Worm (Caenorhabditis elegans) whole organism, young adult: Measurements from ENCODE around the gene gtap-2.

Source experiments
- B0336.3 ChIP-seq: fragments of 200-800 bp; sonication (Bioruptor generic); IDR thresholded peaks from 2 replicates; pipeline ENCODE4 v1.3.6; 2022; ENCODE audit warnings: missing genetic modification characterization, missing compliant biosample characterization
- C17E4.6 ChIP-seq: fragments of 200-800 bp; sonication (Bioruptor generic); IDR thresholded peaks from 2 replicates; pipeline ENCODE4 v1.3.6; 2022; ENCODE audit warnings: missing genetic modification reagents, missing genetic modification characterization, missing compliant biosample characterization
- D2030.7 ChIP-seq: fragments of 200-800 bp; sonication (Bioruptor generic); IDR thresholded peaks from 2 replicates; pipeline ENCODE4 v1.3.6; 2022; ENCODE audit warnings: missing genetic modification reagents, missing genetic modification characterization, missing compliant biosample characterization
- F22D6.2 ChIP-seq: sonication (generic microtip); optimal IDR thresholded peaks from 2 replicates; lab custom pipeline; 2016; ENCODE audit warnings: mild to moderate bottlenecking, missing genetic modification characterization, missing compliant biosample characterization
- F49E8.2 ChIP-seq: sonication (generic microtip); optimal IDR thresholded peaks from 3 replicates; lab custom pipeline; 2017; ENCODE audit warnings: missing genetic modification characterization, mild to moderate bottlenecking, missing compliant biosample characterization, antibody characterized with exemption, moderate library complexity; ENCODE audit not compliant: insufficient read depth
- K11D2.4 ChIP-seq: fragments of 200-800 bp; sonication (Bioruptor generic); IDR thresholded peaks from 2 replicates; pipeline ENCODE4 v1.3.6; 2022; ENCODE audit warnings: missing genetic modification reagents, missing genetic modification characterization, missing compliant biosample characterization
- T07F8.4 ChIP-seq: sonication (generic microtip); optimal IDR thresholded peaks from 2 replicates; lab custom pipeline; 2016; ENCODE audit warnings: mild to moderate bottlenecking, missing genetic modification characterization, moderate library complexity, missing compliant biosample characterization
- Y67H2A.10 ChIP-seq: fragments of 200-800 bp; sonication (Bioruptor generic); conservative IDR thresholded peaks from 2 replicates; pipeline ENCODE4 v1.3.6; 2022; ENCODE audit warnings: missing genetic modification reagents, missing genetic modification characterization, missing compliant biosample characterization
- akir-1 ChIP-seq: fragments of 200-800 bp; sonication (Bioruptor generic); optimal IDR thresholded peaks from 2 replicates; lab custom pipeline; 2018; ENCODE audit warnings: mild to moderate bottlenecking, missing genetic modification characterization, moderate library complexity, missing compliant biosample characterization
- aptf-2 ChIP-seq: fragments of 200-800 bp; sonication (Bioruptor generic); conservative IDR thresholded peaks from 2 replicates; pipeline ENCODE4 v1.3.6; 2022; ENCODE audit warnings: missing genetic modification reagents, missing genetic modification characterization, missing compliant biosample characterization
- attf-5 ChIP-seq: fragments of 200-800 bp; sonication (Bioruptor generic); optimal IDR thresholded peaks from 2 replicates; lab custom pipeline; 2018; ENCODE audit warnings: mild to moderate bottlenecking, missing genetic modification characterization, missing compliant biosample characterization
- bed-1 ChIP-seq: fragments of 200-800 bp; sonication (Bioruptor generic); IDR thresholded peaks from 2 replicates; pipeline ENCODE4 v1.3.6; 2022; ENCODE audit warnings: missing genetic modification reagents, missing genetic modification characterization, missing compliant biosample characterization
- bed-2 ChIP-seq: fragments of 200-800 bp; sonication (Bioruptor generic); IDR thresholded peaks from 2 replicates; pipeline ENCODE4 v1.3.6; 2022; ENCODE audit warnings: missing genetic modification reagents, missing genetic modification characterization, missing compliant biosample characterization
- cebp-1 ChIP-seq, 2 experiments: fragments of 200-800 bp in 1 of 2; sonication (Bioruptor generic) in 1 of 2; sonication (generic microtip) in 1 of 2; IDR thresholded peaks in 1 of 2; optimal IDR thresholded peaks in 1 of 2; 2 replicates each; pipeline versions ENCODE4 v1.3.6 to Lab custom; 2017 to 2022; ENCODE audit warnings: missing compliant biosample characterization in 2 of 2, missing genetic modification characterization in 2 of 2, mild to moderate bottlenecking in 1 of 2, missing genetic modification reagents in 1 of 2, moderate library complexity in 1 of 2
- ceh-40 ChIP-seq: fragments of 200-800 bp; sonication (Bioruptor generic); IDR thresholded peaks from 2 replicates; pipeline ENCODE4 v1.3.6; 2022; ENCODE audit warnings: missing genetic modification characterization, missing compliant biosample characterization
- ceh-91 ChIP-seq: fragments of 200-800 bp; sonication (Bioruptor generic); IDR thresholded peaks from 2 replicates; pipeline ENCODE4 v1.3.6; 2022; ENCODE audit warnings: missing genetic modification reagents, missing genetic modification characterization, missing compliant biosample characterization
- chd-7 ChIP-seq: sonication (generic microtip); optimal IDR thresholded peaks from 2 replicates; lab custom pipeline; 2016; ENCODE audit warnings: mild to moderate bottlenecking, missing genetic modification characterization, moderate library complexity, missing compliant biosample characterization
- dox-1 ChIP-seq: fragments of 200-800 bp; sonication (Bioruptor generic); IDR thresholded peaks from 2 replicates; pipeline ENCODE4 v1.3.6; 2022; ENCODE audit warnings: missing genetic modification reagents, missing genetic modification characterization, missing compliant biosample characterization
- dpff-1 ChIP-seq: sonication (generic microtip); optimal IDR thresholded peaks from 2 replicates; lab custom pipeline; 2017; ENCODE audit warnings: mild to moderate bottlenecking, missing genetic modification characterization, missing compliant biosample characterization
- egl-18 ChIP-seq: fragments of 200-800 bp; sonication (Bioruptor generic); IDR thresholded peaks from 2 replicates; pipeline ENCODE4 v1.3.6; 2022; ENCODE audit warnings: missing genetic modification reagents, missing genetic modification characterization, missing compliant biosample characterization
- egl-44 ChIP-seq: fragments of 200-800 bp; sonication (Bioruptor generic); IDR thresholded peaks from 2 replicates; pipeline ENCODE4 v1.3.6; 2022; ENCODE audit warnings: missing genetic modification reagents, missing genetic modification characterization, missing compliant biosample characterization
- ets-4 ChIP-seq: fragments of 200-800 bp; sonication (Bioruptor generic); optimal IDR thresholded peaks from 2 replicates; lab custom pipeline; 2018; ENCODE audit warnings: mild to moderate bottlenecking, missing genetic modification characterization, missing compliant biosample characterization
- fkh-3 ChIP-seq: sonication (generic microtip); optimal IDR thresholded peaks from 2 replicates; lab custom pipeline; 2016; ENCODE audit warnings: mild to moderate bottlenecking, missing genetic modification characterization, missing compliant biosample characterization
- him-1 ChIP-seq: sonication (generic microtip); optimal IDR thresholded peaks from 2 replicates; lab custom pipeline; 2016; ENCODE audit warnings: missing genotype, missing genetic modification reagents, missing genetic modification characterization, missing compliant biosample characterization
- hlh-26 ChIP-seq: fragments of 200-800 bp; sonication (Bioruptor generic); conservative IDR thresholded peaks from 2 replicates; pipeline ENCODE4 v1.3.6; 2022; ENCODE audit warnings: missing genetic modification reagents, missing genetic modification characterization, missing compliant biosample characterization
- hmg-1.2 ChIP-seq: fragments of 200-800 bp; sonication (Bioruptor generic); IDR thresholded peaks from 2 replicates; pipeline ENCODE4 v1.3.6; 2022; ENCODE audit warnings: missing genetic modification reagents, missing genetic modification characterization, missing compliant biosample characterization
- hrde-1 ChIP-seq: sonication (generic microtip); optimal IDR thresholded peaks from 2 replicates; lab custom pipeline; 2016; ENCODE audit warnings: missing genetic modification characterization, mild to moderate bottlenecking, missing compliant biosample characterization, moderate library complexity, missing genotype, missing genetic modification reagents, borderline replicate concordance
- let-526 ChIP-seq: fragments of 200-800 bp; sonication (Bioruptor generic); IDR thresholded peaks from 2 replicates; pipeline ENCODE4 v1.3.6; 2022; ENCODE audit warnings: missing genetic modification reagents, missing genetic modification characterization, missing compliant biosample characterization
- lin-26 ChIP-seq: fragments of 200-800 bp; sonication (Bioruptor generic); IDR thresholded peaks from 2 replicates; pipeline ENCODE4 v1.3.6; 2022; ENCODE audit warnings: missing genetic modification reagents, missing genetic modification characterization, missing compliant biosample characterization
- lin-35 ChIP-seq, 3 experiments: fragments of 150-350 bp in 2 of 3; sonication (generic microtip) in 1 of 3; optimal IDR thresholded peaks; 2 replicates each; lab custom pipeline; 2014 to 2018; ENCODE audit warnings: missing biosample characterization in 3 of 3, missing genetic modification characterization in 3 of 3, missing genetic modification reagents in 3 of 3
- lin-40 ChIP-seq: sonication (generic microtip); optimal IDR thresholded peaks from 2 replicates; lab custom pipeline; 2016; ENCODE audit warnings: missing genetic modification characterization, mild to moderate bottlenecking, missing compliant biosample characterization, missing genotype, missing genetic modification reagents
- lsl-1 ChIP-seq: fragments of 200-800 bp; sonication (Bioruptor generic); optimal IDR thresholded peaks from 2 replicates; lab custom pipeline; 2018; ENCODE audit warnings: mild to moderate bottlenecking, missing genetic modification characterization, moderate library complexity, missing compliant biosample characterization
- lsy-27 ChIP-seq: sonication (generic microtip); optimal IDR thresholded peaks from 2 replicates; lab custom pipeline; 2017; ENCODE audit warnings: missing genetic modification characterization, mild to moderate bottlenecking, missing compliant biosample characterization, antibody characterized with exemption, missing genotype, borderline replicate concordance; ENCODE audit not compliant: insufficient read depth
- madf-10 ChIP-seq: sonication (generic microtip); optimal IDR thresholded peaks from 2 replicates; lab custom pipeline; 2016; ENCODE audit warnings: mild to moderate bottlenecking, missing genetic modification characterization, missing compliant biosample characterization
- madf-3 ChIP-seq: fragments of 200-800 bp; sonication (Bioruptor generic); IDR thresholded peaks from 2 replicates; pipeline ENCODE4 v1.3.6; 2022; ENCODE audit warnings: missing genetic modification reagents, missing genetic modification characterization, missing compliant biosample characterization
- madf-8 ChIP-seq: fragments of 200-800 bp; sonication (Bioruptor generic); conservative IDR thresholded peaks from 2 replicates; pipeline ENCODE4 v1.3.6; 2022; ENCODE audit warnings: missing genetic modification reagents, missing genetic modification characterization, missing compliant biosample characterization
- mcd-1 ChIP-seq: fragments of 200-800 bp; sonication (Bioruptor generic); IDR thresholded peaks from 2 replicates; pipeline ENCODE4 v1.3.6; 2022; ENCODE audit warnings: missing genetic modification reagents, missing genetic modification characterization, missing compliant biosample characterization
- nfya-2 ChIP-seq: fragments of 200-800 bp; sonication (Bioruptor generic); IDR thresholded peaks from 2 replicates; pipeline ENCODE4 v1.3.6; 2022; ENCODE audit warnings: missing genetic modification reagents, missing genetic modification characterization, missing compliant biosample characterization
- nhr-120 ChIP-seq: fragments of 200-800 bp; sonication (Bioruptor generic); IDR thresholded peaks from 2 replicates; pipeline ENCODE4 v1.3.6; 2022; ENCODE audit warnings: missing genetic modification characterization, missing compliant biosample characterization
- nhr-27 ChIP-seq: fragments of 200-800 bp; sonication (Bioruptor generic); optimal IDR thresholded peaks from 2 replicates; lab custom pipeline; 2018; ENCODE audit warnings: mild to moderate bottlenecking, missing genetic modification characterization, moderate library complexity, missing compliant biosample characterization
- nhr-90 ChIP-seq: sonication (generic microtip); optimal IDR thresholded peaks from 2 replicates; lab custom pipeline; 2016; ENCODE audit warnings: missing genotype, mild to moderate bottlenecking, missing genetic modification characterization, missing compliant biosample characterization
- rcor-1 ChIP-seq: fragments of 200-800 bp; sonication (Bioruptor generic); IDR thresholded peaks from 2 replicates; pipeline ENCODE4 v1.3.6; 2022; ENCODE audit warnings: missing genetic modification reagents, missing genetic modification characterization, missing compliant biosample characterization
- sea-2 ChIP-seq: fragments of 200-800 bp; sonication (Bioruptor generic); IDR thresholded peaks from 2 replicates; pipeline ENCODE4 v1.3.6; 2022; ENCODE audit warnings: missing genetic modification characterization, missing compliant biosample characterization
- sptf-2 ChIP-seq: fragments of 200-800 bp; sonication (Bioruptor generic); optimal IDR thresholded peaks from 2 replicates; lab custom pipeline; 2018; ENCODE audit warnings: mild to moderate bottlenecking, missing genetic modification characterization, missing compliant biosample characterization
- unc-130 ChIP-seq: sonication (generic microtip); optimal IDR thresholded peaks from 2 replicates; lab custom pipeline; 2016; ENCODE audit warnings: missing genetic modification reagents, missing genetic modification characterization, missing compliant biosample characterization
- unc-62 ChIP-seq: fragments of 150-350 bp; optimal IDR thresholded peaks from 2 replicates; lab custom pipeline; 2014; ENCODE audit warnings: missing biosample characterization, missing genetic modification reagents, missing genetic modification characterization
- zfh-2 ChIP-seq: fragments of 200-800 bp; sonication (Bioruptor generic); conservative IDR thresholded peaks from 2 replicates; pipeline ENCODE4 v1.3.6; 2022; ENCODE audit warnings: missing genetic modification reagents, missing genetic modification characterization, missing compliant biosample characterization

Gene gtap-2

DNA sequence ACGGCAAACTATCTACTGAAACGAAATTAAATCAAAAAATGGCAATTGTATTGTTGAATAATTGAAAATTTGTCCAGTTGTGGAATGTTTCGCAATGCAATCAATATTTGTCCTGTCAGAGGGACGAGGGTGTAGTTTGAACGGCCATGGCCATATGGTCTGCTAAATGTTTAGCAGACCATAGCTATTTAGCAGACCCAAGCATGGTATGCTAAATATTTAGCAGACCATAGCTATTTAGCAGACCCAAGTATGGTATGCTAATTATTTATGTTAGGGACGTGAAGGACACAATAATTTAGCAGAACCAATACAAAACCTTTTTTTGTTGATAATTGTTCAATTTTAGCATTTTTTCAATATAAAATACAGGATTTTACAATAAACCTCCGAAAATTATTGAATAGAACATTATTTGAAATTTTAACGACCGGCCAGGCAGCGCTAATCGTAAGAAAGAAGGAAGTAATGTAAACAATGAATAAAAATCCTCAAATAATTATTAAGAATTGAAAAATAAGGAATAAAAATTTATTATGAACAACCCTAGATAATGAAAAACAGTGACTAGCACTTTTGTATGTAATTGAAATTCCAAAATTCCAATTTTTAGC, 3.2 kb upstream of the gtap-2 start, which contains the start of gene riok-3 (continued):
- TF ChIP-seq T07F8.4 (no peak), aptf-2 (GFP tag; lab: Robert Waterston, UW) (no peak), F49E8.2 (tag; lab: Kevin White, UChicago) (no peak), lin-40 (tag; lab: Kevin White, UChicago) (peak; percentile 11), him-1 (no peak), bed-2 (no peak), egl-18 (GFP tag; lab: Robert Waterston, UW) (no peak), rcor-1 (GFP tag; lab: Robert Waterston, UW) (no peak), mcd-1 (GFP tag; lab: Robert Waterston, UW) (peak; percentile 33; the same call in 1 of the 2 replicates), sea-2 (no peak), hlh-26 (GFP tag; lab: Robert Waterston, UW) (no peak), ceh-91 (GFP tag; lab: Robert Waterston, UW) (no peak), B0336.3 (no peak), let-526 (no peak), dpff-1 (tag; lab: Kevin White, UChicago) (peak; percentile 36), madf-3 (no peak), madf-8 (GFP tag; lab: Robert Waterston, UW) (no peak), nhr-90 (tag; lab: Kevin White, UChicago) (no peak), ets-4 (no peak), madf-10 (tag; lab: Kevin White, UChicago) (no peak), unc-130 (no peak), zfh-2 (GFP tag; lab: Robert Waterston, UW) (no peak), lin-26 (0 out of 2 replicates have a peak, but pooled peaks have one; percentile 25), chd-7 (no peak), hmg-1.2 (no peak), fkh-3 (tag; lab: Kevin White, UChicago) (no peak), attf-5 (no peak), C17E4.6 (no peak), egl-44 (GFP tag; lab: Robert Waterston, UW) (no peak), F22D6.2 (no peak), unc-62 (GFP tag; lab: Kevin White, UChicago) (no peak), cebp-1 (GFP tag; IDR thresholded peaks at IDR 0.05; lab: Robert Waterston, UW) (peak; percentile 74; the same call in 1 of the 2 replicates), cebp-1 (tag; optimal IDR thresholded peaks at IDR 0.05; lab: Kevin White, UChicago) (peak; percentile 94), dox-1 (GFP tag; lab: Robert Waterston, UW) (peak; percentile 33; the same call in 1 of the 2 replicates), K11D2.4 (GFP tag; lab: Robert Waterston, UW) (peak; percentile 38; the same call in 1 of the 2 replicates), D2030.7 (GFP tag; lab: Robert Waterston, UW) (no peak), sptf-2 (GFP tag; lab: Kevin White, UChicago) (no peak), lsl-1 (no peak), hrde-1 (no peak), nhr-120 (GFP tag; lab: Robert Waterston, UW) (no peak), nfya-2 (GFP tag; lab: Robert Waterston, UW) (no peak), lsy-27 (tag; lab: Kevin White, UChicago) (no peak), lin-35 (GFP tag; optimal IDR thresholded peaks at IDR 0.05; lab: Kevin White, UChicago) (no peak), akir-1 (GFP tag; lab: Kevin White, UChicago) (no peak), ceh-40 (no peak), bed-1 (GFP tag; lab: Robert Waterston, UW) (no peak), nhr-27 (tag; lab: Kevin White, UChicago) (no peak), Y67H2A.10 (no peak)
